Fruit fly (Drosophila melanogaster) whole organism, embryonic: ENCODE results near the gene tsl.

Experiments
- ATbp ChIP-seq: fragments of 200-800 bp; sonication (Bioruptor generic); optimal IDR thresholded peaks from 2 replicates; lab custom pipeline; 2017; ENCODE audit warnings: missing biosample characterization, mild to moderate bottlenecking, missing genetic modification characterization, missing genetic modification reagents
- Abd-B ChIP-seq: fragments of 200-800 bp; sonication (Bioruptor generic); optimal IDR thresholded peaks from 2 replicates; lab custom pipeline; 2018; ENCODE audit warnings: missing biosample characterization, mild to moderate bottlenecking, missing genetic modification characterization, moderate library complexity
- Atf-2 ChIP-seq: fragments of 200-800 bp; sonication (Bioruptor generic); optimal IDR thresholded peaks from 2 replicates; lab custom pipeline; 2016; ENCODE audit warnings: missing biosample characterization, missing genetic modification characterization
- C15 ChIP-seq: fragments of 200-800 bp; sonication (Bioruptor generic); IDR thresholded peaks from 3 replicates; pipeline ENCODE4 v1.3.6; 2022; ENCODE audit warnings: missing biosample characterization, missing genetic modification characterization
- CG11560 ChIP-seq: fragments of 200-800 bp; sonication (Bioruptor generic); IDR thresholded peaks from 3 replicates; pipeline ENCODE4 v1.3.6; 2022; ENCODE audit warnings: missing biosample characterization, missing genetic modification characterization
- CG12236 ChIP-seq: fragments of 200-800 bp; sonication (Bioruptor generic); optimal IDR thresholded peaks from 2 replicates; lab custom pipeline; 2016; ENCODE audit warnings: missing biosample characterization, missing genetic modification characterization
- CG12299 ChIP-seq: fragments of 200-800 bp; sonication (Bioruptor generic); optimal IDR thresholded peaks from 2 replicates; lab custom pipeline; 2018; ENCODE audit warnings: missing biosample characterization, mild to moderate bottlenecking, missing genetic modification characterization
- CG15479 ChIP-seq: fragments of 200-800 bp; sonication (Bioruptor generic); optimal IDR thresholded peaks from 3 replicates; lab custom pipeline; 2019; ENCODE audit warnings: missing biosample characterization, mild to moderate bottlenecking, missing genetic modification characterization, moderate library complexity
- CG16815 ChIP-seq: fragments of 200-800 bp; sonication (Bioruptor generic); optimal IDR thresholded peaks from 3 replicates; lab custom pipeline; 2017; ENCODE audit warnings: missing biosample characterization, mild to moderate bottlenecking, missing genetic modification characterization
- CG2875 ChIP-seq: fragments of 200-800 bp; sonication (Bioruptor generic); optimal IDR thresholded peaks from 2 replicates; lab custom pipeline; 2017; ENCODE audit warnings: missing biosample characterization, mild to moderate bottlenecking, missing genetic modification characterization, missing genetic modification reagents
- CG30403 ChIP-seq: fragments of 200-800 bp; sonication (Bioruptor generic); optimal IDR thresholded peaks from 3 replicates; lab custom pipeline; 2016; ENCODE audit warnings: missing biosample characterization, missing genetic modification characterization
- CG4360 ChIP-seq: fragments of 200-800 bp; sonication (Bioruptor generic); IDR thresholded peaks from 2 replicates; pipeline ENCODE4 v1.3.6; 2022; ENCODE audit warnings: missing biosample characterization, missing genetic modification characterization
- CG5953 ChIP-seq: fragments of 200-800 bp; sonication (Bioruptor generic); IDR thresholded peaks from 2 replicates; pipeline ENCODE4 v1.3.6; 2022; ENCODE audit warnings: missing biosample characterization, missing genetic modification characterization
- CG6254 ChIP-seq: fragments of 200-800 bp; sonication (Bioruptor generic); optimal IDR thresholded peaks from 3 replicates; lab custom pipeline; 2017; ENCODE audit warnings: mild to moderate bottlenecking, missing biosample characterization, missing genetic modification reagents, missing genetic modification characterization
- CG6683 ChIP-seq: fragments of 200-800 bp; sonication (Bioruptor generic); optimal IDR thresholded peaks from 2 replicates; lab custom pipeline; 2017; ENCODE audit warnings: missing biosample characterization, mild to moderate bottlenecking, missing genetic modification characterization, missing genetic modification reagents
- CG7372 ChIP-seq: fragments of 200-800 bp; sonication (Bioruptor generic); IDR thresholded peaks from 2 replicates; pipeline ENCODE4 v1.3.6; 2022; ENCODE audit warnings: missing biosample characterization, missing genetic modification characterization
- CG7745 ChIP-seq: fragments of 200-800 bp; sonication (Bioruptor generic); optimal IDR thresholded peaks from 2 replicates; lab custom pipeline; 2018; ENCODE audit warnings: missing biosample characterization, mild to moderate bottlenecking, missing genetic modification characterization, moderate library complexity
- CG7963 ChIP-seq: fragments of 200-800 bp; sonication (Bioruptor generic); IDR thresholded peaks from 3 replicates; pipeline ENCODE4 v1.3.6; 2022; ENCODE audit warnings: missing biosample characterization, missing genetic modification characterization; ENCODE audit not compliant: partially characterized antibody
- CG8478 ChIP-seq: fragments of >200 bp; optimal IDR thresholded peaks from 2 replicates; lab custom pipeline; 2018
- Doc2 ChIP-seq: fragments of 200-800 bp; sonication (Bioruptor generic); IDR thresholded peaks from 2 replicates; pipeline ENCODE4 v1.3.6; 2022; ENCODE audit warnings: missing biosample characterization, missing genetic modification characterization
- Ets97D ChIP-seq: fragments of 200-800 bp; sonication (Bioruptor generic); optimal IDR thresholded peaks from 3 replicates; lab custom pipeline; 2016; ENCODE audit warnings: missing biosample characterization, missing genetic modification characterization
- Fer2 ChIP-seq: fragments of 200-800 bp; sonication (Bioruptor generic); optimal IDR thresholded peaks from 2 replicates; lab custom pipeline; 2018; ENCODE audit warnings: missing biosample characterization, mild to moderate bottlenecking, missing genetic modification characterization, moderate library complexity
- Hand ChIP-seq: fragments of 200-800 bp; sonication (Bioruptor generic); optimal IDR thresholded peaks from 2 replicates; lab custom pipeline; 2017; ENCODE audit warnings: mild to moderate bottlenecking, missing biosample characterization, missing genetic modification reagents, missing genetic modification characterization
- Hmr ChIP-seq: fragments of 200-800 bp; sonication (Bioruptor generic); optimal IDR thresholded peaks from 3 replicates; lab custom pipeline; 2017; ENCODE audit warnings: mild to moderate bottlenecking, missing biosample characterization, missing genetic modification reagents, missing genetic modification characterization
- MESR4 ChIP-seq: fragments of 200-800 bp; sonication (Bioruptor generic); optimal IDR thresholded peaks from 2 replicates; lab custom pipeline; 2018; ENCODE audit warnings: missing biosample characterization, mild to moderate bottlenecking, missing genetic modification characterization, moderate library complexity
- NC2α ChIP-seq: fragments of 200-800 bp; sonication (Bioruptor generic); optimal IDR thresholded peaks from 2 replicates; lab custom pipeline; 2016; ENCODE audit warnings: missing biosample characterization, missing genetic modification characterization
- NK7.1 ChIP-seq: fragments of 200-800 bp; sonication (Bioruptor generic); optimal IDR thresholded peaks from 3 replicates; lab custom pipeline; 2016; ENCODE audit warnings: missing biosample characterization, missing genetic modification characterization
- Opbp ChIP-seq: fragments of 200-800 bp; sonication (Bioruptor generic); IDR thresholded peaks from 3 replicates; pipeline ENCODE4 v1.3.6; 2022; ENCODE audit warnings: missing biosample characterization, missing genetic modification characterization; ENCODE audit not compliant: partially characterized antibody
- PHDP ChIP-seq: fragments of 200-800 bp; sonication (Bioruptor generic); optimal IDR thresholded peaks from 3 replicates; lab custom pipeline; 2018; ENCODE audit warnings: missing biosample characterization, mild to moderate bottlenecking, missing genetic modification characterization, moderate library complexity
- TFAM ChIP-seq: fragments of 200-800 bp; sonication (Bioruptor generic); optimal IDR thresholded peaks from 2 replicates; lab custom pipeline; 2017; ENCODE audit warnings: missing biosample characterization, missing genetic modification characterization, inconsistent platforms
- bab2 ChIP-seq: fragments of 200-800 bp; sonication (Bioruptor generic); optimal IDR thresholded peaks from 2 replicates; lab custom pipeline; 2016; ENCODE audit warnings: missing biosample characterization, missing genetic modification characterization
- bbx ChIP-seq: fragments of 200-800 bp; sonication (Bioruptor generic); IDR thresholded peaks from 2 replicates; pipeline ENCODE4 v1.3.6; 2022; ENCODE audit warnings: missing biosample characterization, missing genetic modification characterization; ENCODE audit not compliant: partially characterized antibody
- cato ChIP-seq: fragments of 200-800 bp; sonication (Bioruptor generic); optimal IDR thresholded peaks from 2 replicates; lab custom pipeline; 2016; ENCODE audit warnings: missing biosample characterization, missing genetic modification characterization, borderline replicate concordance
- fd3F ChIP-seq: fragments of 200-800 bp; sonication (Bioruptor generic); optimal IDR thresholded peaks from 2 replicates; lab custom pipeline; 2018; ENCODE audit warnings: missing biosample characterization, mild to moderate bottlenecking, missing genetic modification characterization, moderate library complexity
- fd64A ChIP-seq: fragments of 200-800 bp; sonication (Bioruptor generic); optimal IDR thresholded peaks from 3 replicates; lab custom pipeline; 2018; ENCODE audit warnings: missing biosample characterization, mild to moderate bottlenecking, missing genetic modification characterization
- ftz-f1 ChIP-seq: fragments of 200-800 bp; sonication (Bioruptor generic); optimal IDR thresholded peaks from 2 replicates; lab custom pipeline; 2016; ENCODE audit warnings: missing biosample characterization, missing genetic modification characterization
- gcm2 ChIP-seq: fragments of 200-800 bp; sonication (Bioruptor generic); optimal IDR thresholded peaks from 2 replicates; lab custom pipeline; 2016; ENCODE audit warnings: missing biosample characterization, missing genetic modification characterization
- h ChIP-seq: fragments of >200 bp; optimal IDR thresholded peaks from 2 replicates; lab custom pipeline; 2017
- klu ChIP-seq: fragments of 200-800 bp; sonication (Bioruptor generic); IDR thresholded peaks from 2 replicates; pipeline ENCODE4 v1.3.6; 2022; ENCODE audit warnings: missing biosample characterization, missing genetic modification characterization
- lilli ChIP-seq: fragments of 200-800 bp; sonication (Bioruptor generic); optimal IDR thresholded peaks from 3 replicates; lab custom pipeline; 2016; ENCODE audit warnings: missing biosample characterization, missing genetic modification characterization
- lola ChIP-seq, 3 experiments: fragments of >200 bp in 2 of 3; fragments of 200-800 bp in 1 of 3; sonication (Bioruptor generic) in 1 of 3; optimal IDR thresholded peaks; 2 replicates each; lab custom pipeline; 2017 to 2019; ENCODE audit warnings: missing biosample characterization in 3 of 3, missing genetic modification characterization in 3 of 3, mild to moderate bottlenecking in 1 of 3, moderate library complexity in 1 of 3
- lov ChIP-seq, 2 experiments: fragments of 200-800 bp in 1 of 2; fragments of >200 bp in 1 of 2; sonication (Bioruptor generic) in 1 of 2; IDR thresholded peaks in 1 of 2; optimal IDR thresholded peaks in 1 of 2; 2 replicates in 1 of 2; 3 replicates in 1 of 2; pipeline versions ENCODE4 v1.3.6 to Lab custom; 2017 to 2022; ENCODE audit warnings: missing biosample characterization in 1 of 2, missing genetic modification characterization in 1 of 2
- nau ChIP-seq: fragments of 200-800 bp; sonication (Bioruptor generic); optimal IDR thresholded peaks from 3 replicates; lab custom pipeline; 2017; ENCODE audit warnings: missing biosample characterization, mild to moderate bottlenecking, missing genetic modification characterization, missing genetic modification reagents
- pum ChIP-seq: fragments of 200-800 bp; sonication (Bioruptor generic); optimal IDR thresholded peaks from 2 replicates; lab custom pipeline; 2016; ENCODE audit warnings: missing biosample characterization, missing genetic modification characterization
- pzg ChIP-seq: fragments of 200-800 bp; sonication (Bioruptor generic); optimal IDR thresholded peaks from 3 replicates; lab custom pipeline; 2018; ENCODE audit warnings: missing biosample characterization, mild to moderate bottlenecking, missing genetic modification characterization, moderate library complexity
- rib ChIP-seq: fragments of 200-800 bp; sonication (Bioruptor generic); IDR thresholded peaks from 2 replicates; pipeline ENCODE4 v1.3.6; 2022; ENCODE audit warnings: missing biosample characterization, missing genetic modification characterization
- unc-4 ChIP-seq: fragments of 200-800 bp; sonication (Bioruptor generic); IDR thresholded peaks from 2 replicates; pipeline ENCODE4 v1.3.6; 2022; ENCODE audit warnings: missing biosample characterization, missing genetic modification characterization; ENCODE audit not compliant: partially characterized antibody
- unpg ChIP-seq: fragments of 200-800 bp; sonication (Bioruptor generic); optimal IDR thresholded peaks from 3 replicates; lab custom pipeline; 2018; ENCODE audit warnings: missing biosample characterization, mild to moderate bottlenecking, missing genetic modification characterization, moderate library complexity
- zfh2 ChIP-seq: fragments of 200-800 bp; sonication (Bioruptor generic); optimal IDR thresholded peaks from 2 replicates; lab custom pipeline; 2016; ENCODE audit warnings: missing biosample characterization, missing genetic modification characterization

Gene tsl

dm6 chr3R:21808622-21809347 is 26.4 kb upstream of the tsl start (continued):
- TF ChIP-seq fd3F (no peak), zfh2 (GFP tag; lab: Kevin White, UChicago) (no peak), CG15479 (GFP tag; lab: Kevin White, UChicago) (no peak), CG8478 (lab: Kevin White, UChicago) (peak; percentile 83), rib (no peak), lilli (GFP tag; lab: Kevin White, UChicago) (peak; percentile 55), CG7372 (GFP tag; lab: Robert Waterston, UW) (0 out of 2 replicates have a peak, but pooled peaks have one; percentile 18), Atf-2 (GFP tag; lab: Kevin White, UChicago) (no peak), CG6254 (GFP tag; lab: Kevin White, UChicago) (no peak), CG16815 (no peak), unpg (GFP tag; lab: Kevin White, UChicago) (no peak), CG12299 (tag; lab: Kevin White, UChicago) (no peak), CG6683 (GFP tag; lab: Kevin White, UChicago) (no peak), fd64A (GFP tag; lab: Kevin White, UChicago) (no peak), NK7.1 (GFP tag; lab: Kevin White, UChicago) (no peak), nau (GFP tag; lab: Kevin White, UChicago) (no peak), bab2 (no peak), CG11560 (no peak), h (lab: Kevin White, UChicago) (no peak), lov (optimal IDR thresholded peaks at IDR 0.05; lab: Kevin White, UChicago) (no peak), lov (GFP tag; IDR thresholded peaks at IDR 0.05; lab: Robert Waterston, UW) (no peak), cato (no peak), Hmr (GFP tag; lab: Kevin White, UChicago) (peak; percentile 59), unc-4 (GFP tag; lab: Robert Waterston, UW) (no peak), PHDP (tag; lab: Kevin White, UChicago) (no peak), CG7963 (GFP tag; lab: Robert Waterston, UW) (no peak), Opbp (no peak), CG2875 (GFP tag; lab: Kevin White, UChicago) (no peak), ftz-f1 (GFP tag; lab: Kevin White, UChicago) (no peak), Hand (peak; percentile 31), klu (GFP tag; lab: Robert Waterston, UW) (no peak), CG4360 (GFP tag; lab: Robert Waterston, UW) (no peak), lola (GFP tag; optimal IDR thresholded peaks at IDR 0.05; lab: Kevin White, UChicago) (no peak), CG5953 (GFP tag; lab: Robert Waterston, UW) (no peak), NC2α (GFP tag; lab: Kevin White, UChicago) (no peak), CG30403 (peak; percentile 30), CG12236 (GFP tag; lab: Kevin White, UChicago) (no peak), pzg (GFP tag; lab: Kevin White, UChicago) (no peak), bbx (no peak), C15 (GFP tag; lab: Robert Waterston, UW) (no peak), Doc2 (GFP tag; lab: Robert Waterston, UW) (no peak), TFAM (GFP tag; lab: Kevin White, UChicago) (no peak), CG7745 (tag; lab: Kevin White, UChicago) (no peak), pum (GFP tag; lab: Kevin White, UChicago) (no peak), ATbp (GFP tag; lab: Kevin White, UChicago) (no peak), Fer2 (tag; lab: Kevin White, UChicago) (no peak), Abd-B (no peak), MESR4 (GFP tag; lab: Kevin White, UChicago) (no peak), gcm2 (GFP tag; lab: Kevin White, UChicago) (no peak), Ets97D (GFP tag; lab: Kevin White, UChicago) (no peak)
